Worm (Caenorhabditis elegans) whole organism, L4 larva: ENCODE data around the gene B0303.14.
A peak's percentile ranks its signal among the peaks of the same experiment; 100 is the strongest.

ENCODE experiments used
- F26F4.8 ChIP-seq: fragments of 200-800 bp; sonication (Bioruptor generic); conservative IDR thresholded peaks from 2 replicates; pipeline ENCODE4 v1.3.6; 2022; ENCODE audit warnings: missing genetic modification characterization, missing compliant biosample characterization
- F37D6.2 ChIP-seq: sonication (generic microtip); optimal IDR thresholded peaks from 2 replicates; lab custom pipeline; 2016; ENCODE audit warnings: mild to moderate bottlenecking, missing genetic modification characterization, missing compliant biosample characterization
- R02D3.7 ChIP-seq: fragments of 150-350 bp; sonication (generic microtip); optimal IDR thresholded peaks from 3 replicates; lab custom pipeline; 2014; ENCODE audit warnings: missing biosample characterization, missing genetic modification characterization
- ZK337.2 ChIP-seq: fragments of 200-800 bp; sonication (Bioruptor generic); IDR thresholded peaks from 2 replicates; pipeline ENCODE4 v1.3.6; 2022; ENCODE audit warnings: missing genetic modification reagents, missing genetic modification characterization, missing compliant biosample characterization
- ZK546.5 ChIP-seq, 2 experiments: sonication (generic microtip); optimal IDR thresholded peaks; 2 replicates each; lab custom pipeline; 2017; ENCODE audit warnings: missing biosample characterization in 2 of 2, missing genetic modification characterization in 2 of 2
- aha-1 ChIP-seq: fragments of 150-350 bp; peaks from one replicate; lab custom pipeline; 2014; ENCODE audit warnings: missing biosample characterization, missing genetic modification characterization
- aly-2 ChIP-seq: sonication (generic microtip); optimal IDR thresholded peaks from 2 replicates; lab custom pipeline; 2018; ENCODE audit warnings: missing biosample characterization, missing genetic modification characterization
- arid-1 ChIP-seq: fragments of 200-800 bp; sonication (Bioruptor generic); conservative IDR thresholded peaks from 2 replicates; pipeline ENCODE4 v1.3.6; 2022; ENCODE audit warnings: missing genetic modification reagents, missing genetic modification characterization, missing compliant biosample characterization
- attf-4 ChIP-seq: sonication (generic microtip); optimal IDR thresholded peaks from 3 replicates; lab custom pipeline; 2017; ENCODE audit warnings: missing biosample characterization, missing genetic modification characterization
- ceh-20 ChIP-seq: fragments of 200-800 bp; sonication (Bioruptor generic); IDR thresholded peaks from 2 replicates; pipeline ENCODE4 v1.3.6; 2022; ENCODE audit warnings: missing genetic modification reagents, missing genetic modification characterization, missing compliant biosample characterization
- ceh-44 ChIP-seq: fragments of 200-800 bp; sonication (Bioruptor generic); IDR thresholded peaks from 2 replicates; pipeline ENCODE4 v1.3.6; 2022; ENCODE audit warnings: missing genetic modification reagents, missing genetic modification characterization, missing compliant biosample characterization
- ceh-82 ChIP-seq: sonication (generic microtip); optimal IDR thresholded peaks from 2 replicates; lab custom pipeline; 2017; ENCODE audit warnings: missing biosample characterization, missing genetic modification characterization
- ctbp-1 ChIP-seq: fragments of 200-800 bp; sonication (Bioruptor generic); IDR thresholded peaks from 2 replicates; pipeline ENCODE4 v1.3.6; 2022; ENCODE audit warnings: missing genetic modification reagents, missing genetic modification characterization, missing compliant biosample characterization
- daf-12 ChIP-seq: fragments of 150-350 bp; optimal IDR thresholded peaks from 2 replicates; lab custom pipeline; 2014; ENCODE audit warnings: missing biosample characterization, missing genetic modification reagents, missing genetic modification characterization
- dmd-8 ChIP-seq: fragments of 200-800 bp; sonication (Bioruptor generic); IDR thresholded peaks from 2 replicates; pipeline ENCODE4 v1.3.6; 2022; ENCODE audit warnings: missing genetic modification characterization, missing compliant biosample characterization
- duxl-1 ChIP-seq: sonication (generic microtip); optimal IDR thresholded peaks from 2 replicates; lab custom pipeline; 2016; ENCODE audit warnings: mild to moderate bottlenecking, missing genetic modification characterization, moderate library complexity, missing compliant biosample characterization; ENCODE audit not compliant: poor library complexity
- egl-27 ChIP-seq: sonication (generic microtip); optimal IDR thresholded peaks from 3 replicates; lab custom pipeline; 2017; ENCODE audit warnings: missing biosample characterization, missing genetic modification reagents, missing genetic modification characterization
- egl-43 ChIP-seq: fragments of 200-800 bp; sonication (Bioruptor generic); IDR thresholded peaks from 2 replicates; pipeline ENCODE4 v1.3.6; 2022; ENCODE audit warnings: missing genetic modification reagents, missing genetic modification characterization, missing compliant biosample characterization
- fos-1 ChIP-seq: fragments of 150-350 bp; optimal IDR thresholded peaks from 2 replicates; lab custom pipeline; 2014; ENCODE audit warnings: missing biosample characterization, missing genetic modification characterization
- gei-8 ChIP-seq: fragments of 200-800 bp; sonication (Bioruptor generic); optimal IDR thresholded peaks from 2 replicates; lab custom pipeline; 2018; ENCODE audit warnings: mild to moderate bottlenecking, missing genetic modification characterization, missing compliant biosample characterization
- hif-1 ChIP-seq, 2 experiments: sonication (generic microtip); optimal IDR thresholded peaks; 2 replicates each; lab custom pipeline; 2016 to 2017; ENCODE audit warnings: missing compliant biosample characterization in 2 of 2, missing genetic modification characterization in 2 of 2, missing genetic modification reagents in 2 of 2, missing genotype in 2 of 2, mild to moderate bottlenecking in 1 of 2
- hlh-11 ChIP-seq: fragments of 200-800 bp; sonication (Bioruptor generic); optimal IDR thresholded peaks from 2 replicates; lab custom pipeline; 2018; ENCODE audit warnings: mild to moderate bottlenecking, missing genetic modification characterization, missing compliant biosample characterization
- hlh-30 ChIP-seq: sonication (generic microtip); optimal IDR thresholded peaks from 2 replicates; lab custom pipeline; 2017; ENCODE audit warnings: antibody characterized with exemption, mild to moderate bottlenecking, missing genetic modification characterization, missing compliant biosample characterization; ENCODE audit not compliant: insufficient read depth
- jun-1 ChIP-seq: fragments of 150-350 bp; optimal IDR thresholded peaks from 2 replicates; lab custom pipeline; 2014; ENCODE audit warnings: missing biosample characterization, missing genetic modification reagents, missing genetic modification characterization
- lim-7 ChIP-seq: fragments of 200-800 bp; sonication (Bioruptor generic); IDR thresholded peaks from 2 replicates; pipeline ENCODE4 v1.3.6; 2022; ENCODE audit warnings: missing genetic modification characterization, missing compliant biosample characterization
- lin-13 ChIP-seq: fragments of 150-350 bp; optimal IDR thresholded peaks from 2 replicates; lab custom pipeline; 2014; ENCODE audit warnings: missing biosample characterization, missing genetic modification reagents, missing genetic modification characterization
- lin-29 ChIP-seq: fragments of 200-800 bp; sonication (Bioruptor generic); IDR thresholded peaks from 2 replicates; pipeline ENCODE4 v1.3.6; 2022; ENCODE audit warnings: missing genetic modification reagents, missing genetic modification characterization, missing compliant biosample characterization
- lin-38 ChIP-seq: fragments of 200-800 bp; sonication (Bioruptor generic); IDR thresholded peaks from 2 replicates; pipeline ENCODE4 v1.3.6; 2022; ENCODE audit warnings: missing genetic modification reagents, missing genetic modification characterization, missing compliant biosample characterization
- lir-3 ChIP-seq: sonication (generic microtip); optimal IDR thresholded peaks from 2 replicates; lab custom pipeline; 2016; ENCODE audit warnings: mild to moderate bottlenecking, missing genetic modification characterization, missing compliant biosample characterization
- lsy-2 ChIP-seq, 2 experiments: fragments of 150-350 bp in 1 of 2; sonication (generic microtip) in 1 of 2; optimal IDR thresholded peaks; 2 replicates each; lab custom pipeline; 2014 to 2017; ENCODE audit warnings: missing biosample characterization in 2 of 2, missing genetic modification characterization in 2 of 2
- madf-5 ChIP-seq, 2 experiments: fragments of 200-800 bp; sonication (Bioruptor generic); IDR thresholded peaks; 2 replicates each; pipeline ENCODE4 v1.3.6; 2022; ENCODE audit warnings: missing compliant biosample characterization in 2 of 2, missing genetic modification characterization in 2 of 2
- mdt-29 ChIP-seq: fragments of 200-800 bp; sonication (Bioruptor generic); IDR thresholded peaks from 2 replicates; pipeline ENCODE4 v1.3.6; 2022; ENCODE audit warnings: missing genetic modification reagents, missing genetic modification characterization, missing compliant biosample characterization
- mep-1 ChIP-seq: fragments of 150-350 bp; sonication (generic microtip); optimal IDR thresholded peaks from 3 replicates; lab custom pipeline; 2014; ENCODE audit warnings: missing biosample characterization, missing genetic modification characterization
- mxl-2 ChIP-seq: fragments of 200-800 bp; sonication (Bioruptor generic); conservative IDR thresholded peaks from 2 replicates; pipeline ENCODE4 v1.3.6; 2022; ENCODE audit warnings: missing genetic modification reagents, missing genetic modification characterization, missing compliant biosample characterization
- nhr-10 ChIP-seq: fragments of 150-350 bp; optimal IDR thresholded peaks from 2 replicates; lab custom pipeline; 2014; ENCODE audit warnings: missing biosample characterization, missing genetic modification characterization
- nhr-102 ChIP-seq: sonication (generic microtip); optimal IDR thresholded peaks from 2 replicates; lab custom pipeline; 2016; ENCODE audit warnings: mild to moderate bottlenecking, missing genetic modification characterization, moderate library complexity, missing compliant biosample characterization
- nhr-11 ChIP-seq: fragments of 150-350 bp; optimal IDR thresholded peaks from 2 replicates; lab custom pipeline; 2014; ENCODE audit warnings: missing biosample characterization, missing genetic modification characterization
- nhr-25 ChIP-seq: sonication (generic microtip); optimal IDR thresholded peaks from 2 replicates; lab custom pipeline; 2017; ENCODE audit warnings: missing genetic modification characterization, mild to moderate bottlenecking, missing compliant biosample characterization, antibody characterized with exemption, moderate library complexity, borderline replicate concordance; ENCODE audit not compliant: insufficient read depth
- nhr-48 ChIP-seq: sonication (generic microtip); optimal IDR thresholded peaks from 2 replicates; lab custom pipeline; 2016; ENCODE audit warnings: mild to moderate bottlenecking, missing genetic modification characterization, missing compliant biosample characterization
- nhr-76 ChIP-seq: fragments of 150-350 bp; optimal IDR thresholded peaks from 2 replicates; lab custom pipeline; 2014; ENCODE audit warnings: missing biosample characterization, missing genetic modification characterization
- pha-4 ChIP-seq, 2 experiments: fragments of 150-350 bp in 1 of 2; fragments of 200-800 bp in 1 of 2; sonication (Bioruptor generic) in 1 of 2; IDR thresholded peaks in 1 of 2; optimal IDR thresholded peaks in 1 of 2; 2 replicates each; pipeline versions ENCODE4 v1.3.6 to Lab custom; 2014 to 2022; ENCODE audit warnings: missing genetic modification characterization in 2 of 2, missing genetic modification reagents in 2 of 2, missing biosample characterization in 1 of 2, missing compliant biosample characterization in 1 of 2
- rbr-2 ChIP-seq: sonication (generic microtip); optimal IDR thresholded peaks from 2 replicates; lab custom pipeline; 2016; ENCODE audit warnings: missing genotype, missing genetic modification characterization, missing compliant biosample characterization
- set-16 ChIP-seq: fragments of 200-800 bp; sonication (Bioruptor generic); IDR thresholded peaks from 2 replicates; pipeline ENCODE4 v1.3.6; 2022; ENCODE audit warnings: missing genetic modification reagents, missing genetic modification characterization, missing compliant biosample characterization
- spr-1 ChIP-seq: sonication (generic microtip); optimal IDR thresholded peaks from 2 replicates; lab custom pipeline; 2016; ENCODE audit warnings: mild to moderate bottlenecking, missing genetic modification characterization, missing compliant biosample characterization
- spr-3 ChIP-seq: fragments of 200-800 bp; sonication (Bioruptor generic); optimal IDR thresholded peaks from 2 replicates; lab custom pipeline; 2018; ENCODE audit warnings: mild to moderate bottlenecking, missing genetic modification characterization, missing compliant biosample characterization
- tra-1 ChIP-seq: fragments of 200-800 bp; sonication (Bioruptor generic); IDR thresholded peaks from 2 replicates; pipeline ENCODE4 v1.3.6; 2022; ENCODE audit warnings: missing genetic modification reagents, missing genetic modification characterization, missing compliant biosample characterization
- zag-1 ChIP-seq: fragments of 150-350 bp; optimal IDR thresholded peaks from 2 replicates; lab custom pipeline; 2014; ENCODE audit warnings: missing biosample characterization, missing genetic modification characterization
- zip-11 ChIP-seq: fragments of 200-800 bp; sonication (Bioruptor generic); IDR thresholded peaks from 2 replicates; pipeline ENCODE4 v1.3.6; 2022; ENCODE audit warnings: missing genetic modification characterization, missing compliant biosample characterization
- zip-2 ChIP-seq: fragments of 150-350 bp; optimal IDR thresholded peaks from 2 replicates; lab custom pipeline; 2014; ENCODE audit warnings: missing biosample characterization, missing genetic modification characterization
- ztf-11 ChIP-seq: fragments of 150-350 bp; optimal IDR thresholded peaks from 2 replicates; lab custom pipeline; 2014; ENCODE audit warnings: missing biosample characterization, missing genetic modification characterization
- ztf-7 ChIP-seq: fragments of 150-350 bp; optimal IDR thresholded peaks from 2 replicates; lab custom pipeline; 2014; ENCODE audit warnings: missing biosample characterization, missing genetic modification characterization

B0303.14 gene

DNA sequence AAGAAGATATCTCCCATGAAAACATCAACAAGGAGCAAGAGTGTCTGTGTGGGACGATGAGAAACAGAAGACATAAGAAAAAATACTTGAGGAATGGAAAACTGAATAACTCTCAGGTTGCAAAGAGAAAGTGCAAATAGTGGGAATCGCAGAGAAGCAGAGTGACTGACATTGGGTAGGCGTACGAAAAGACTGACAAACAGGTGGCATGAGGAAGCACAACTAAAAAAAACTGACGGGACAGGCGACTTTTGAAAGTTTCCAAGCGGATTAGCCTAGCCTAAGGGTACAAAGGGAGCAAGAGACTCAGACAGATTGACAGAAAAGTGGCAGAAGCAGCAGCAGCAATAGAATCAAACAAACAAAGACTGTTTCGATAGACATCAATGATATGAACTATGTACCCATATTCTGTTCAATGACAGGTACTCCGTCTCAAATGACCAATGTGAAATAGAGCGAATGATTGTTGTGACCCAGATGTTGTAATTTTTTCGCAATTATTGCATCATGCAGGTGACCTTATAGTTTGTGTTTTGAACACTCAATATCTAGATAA lies 18.4 kb upstream of the B0303.14 start:
- TF ChIP-seq nhr-76 (tag; lab: Kevin White, UChicago) = no peak
- peak; percentile 87 for TF ChIP-seq aha-1 (tag; lab: Kevin White, UChicago)
- no peak for TF ChIP-seq ceh-44 (GFP tag; lab: Robert Waterston, UW)
- no peak for TF ChIP-seq nhr-102 (tag; lab: Kevin White, UChicago)
- no peak for TF ChIP-seq zag-1 (tag; lab: Kevin White, UChicago)
- no peak for TF ChIP-seq lsy-2 (tag; optimal IDR thresholded peaks at IDR 0.05; lab: Kevin White, UChicago)
- no peak for TF ChIP-seq lin-38 (GFP tag; lab: Robert Waterston, UW)
- peak; percentile 14 for TF ChIP-seq nhr-11 (tag; lab: Kevin White, UChicago)
- no peak for TF ChIP-seq mdt-29
- peak; percentile 79 for TF ChIP-seq ztf-7 (tag; lab: Kevin White, UChicago)
- TF ChIP-seq duxl-1 (tag; lab: Kevin White, UChicago) = no peak
- peak; percentile 86 for TF ChIP-seq hlh-11 (tag; lab: Kevin White, UChicago)
- no peak for TF ChIP-seq ceh-82 (tag; lab: Kevin White, UChicago)
- no peak for TF ChIP-seq daf-12 (tag; lab: Kevin White, UChicago)
- no peak for TF ChIP-seq lin-29 (GFP tag; lab: Robert Waterston, UW)
- TF ChIP-seq tra-1 (GFP tag; lab: Robert Waterston, UW) = peak; percentile 63; the same call in 1 of the 2 replicates
- TF ChIP-seq mep-1 (tag; lab: Kevin White, UChicago) = peak; percentile 41
- TF ChIP-seq pha-4 (GFP tag; IDR thresholded peaks at IDR 0.05; lab: Robert Waterston, UW) = no peak
- peak; percentile 11 for TF ChIP-seq pha-4 (tag; optimal IDR thresholded peaks at IDR 0.05; lab: Kevin White, UChicago)
- no peak for TF ChIP-seq ceh-20 (GFP tag; lab: Robert Waterston, UW)
- TF ChIP-seq hlh-30 (tag; lab: Kevin White, UChicago) = peak; percentile 78
- no peak for TF ChIP-seq spr-1 (tag; lab: Kevin White, UChicago)
- no peak for TF ChIP-seq egl-43 (GFP tag; lab: Robert Waterston, UW)
- no peak for TF ChIP-seq attf-4 (tag; lab: Kevin White, UChicago)
- no peak for TF ChIP-seq mxl-2 (GFP tag; lab: Robert Waterston, UW)
- no peak for TF ChIP-seq madf-5 (GFP tag; IDR thresholded peaks at IDR 0.05; lab: Robert Waterston, UW)
- no peak for TF ChIP-seq zip-2
- peak; percentile 5 for TF ChIP-seq gei-8 (GFP tag; lab: Kevin White, UChicago)
- TF ChIP-seq ZK546.5 (tag; optimal IDR thresholded peaks at IDR 0.05; lab: Kevin White, UChicago) = no peak
- TF ChIP-seq ctbp-1 = no peak
- peak; percentile 36 for TF ChIP-seq nhr-25 (tag; lab: Kevin White, UChicago)
- TF ChIP-seq R02D3.7 (tag; lab: Kevin White, UChicago) = no peak
- no peak for TF ChIP-seq F37D6.2
- no peak for TF ChIP-seq jun-1 (tag; lab: Kevin White, UChicago)
- TF ChIP-seq arid-1 = no peak; the same call in 1 of the 2 replicates
- TF ChIP-seq set-16 (GFP tag; lab: Robert Waterston, UW) = no peak
- no peak for TF ChIP-seq ZK337.2 (GFP tag; lab: Robert Waterston, UW)
- TF ChIP-seq lin-13 (GFP tag; lab: Kevin White, UChicago) = peak; percentile 7
- no peak for TF ChIP-seq zip-11 (GFP tag; lab: Robert Waterston, UW)
- no peak for TF ChIP-seq nhr-10 (tag; lab: Kevin White, UChicago)
- peak; percentile 24 for TF ChIP-seq rbr-2 (tag; lab: Kevin White, UChicago)
- no peak for TF ChIP-seq egl-27 (tag; lab: Kevin White, UChicago)
- no peak for TF ChIP-seq dmd-8 (GFP tag; lab: Robert Waterston, UW)
- TF ChIP-seq aly-2 = no peak
- TF ChIP-seq fos-1 (tag; lab: Kevin White, UChicago) = no peak
- TF ChIP-seq lir-3 (tag; lab: Kevin White, UChicago) = no peak
- peak in 1 of 2 experiments; percentile 34 for TF ChIP-seq hif-1 (tag; optimal IDR thresholded peaks at IDR 0.05; lab: Kevin White, UChicago)
- no peak for TF ChIP-seq lim-7
- TF ChIP-seq F26F4.8 (GFP tag; lab: Robert Waterston, UW) = no peak
- peak; percentile 66 for TF ChIP-seq nhr-48 (tag; lab: Kevin White, UChicago)
- no peak for TF ChIP-seq spr-3
- TF ChIP-seq ztf-11 (tag; lab: Kevin White, UChicago) = no peak
